Worm (Caenorhabditis elegans) whole organism, L4/young adult: ENCODE results near the gene C18E9.7.

Experiments used
- dao-5 ChIP-seq: sonication (generic microtip); optimal IDR thresholded peaks from 2 replicates; lab custom pipeline; 2016; ENCODE audit warnings: missing genotype, missing genetic modification characterization, moderate library complexity, missing compliant biosample characterization
- him-1 ChIP-seq: sonication (generic microtip); optimal IDR thresholded peaks from 2 replicates; lab custom pipeline; 2016; ENCODE audit warnings: missing genotype, missing genetic modification reagents, missing genetic modification characterization, missing compliant biosample characterization

DNA sequence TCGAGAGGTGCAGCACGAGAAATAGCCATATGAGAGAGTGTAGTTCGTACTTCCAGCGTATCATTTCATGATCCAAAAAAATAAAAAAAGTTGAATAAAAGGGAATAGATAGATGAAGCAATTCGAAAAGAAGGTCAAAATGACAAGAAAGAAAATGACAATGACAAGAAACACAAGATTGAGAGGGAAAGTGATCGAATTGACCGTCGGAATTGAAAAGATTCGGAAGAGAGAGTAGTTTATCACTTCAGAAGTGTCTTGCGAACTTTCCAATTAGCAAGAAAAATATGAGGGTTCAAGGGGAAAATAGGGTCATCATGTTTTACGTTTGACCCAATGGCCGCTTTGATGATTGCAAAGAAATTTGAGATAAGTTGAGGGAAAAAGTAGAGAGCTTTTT is 37.1 kb upstream of the C18E9.7 start, which contains the start of gene dep-1:
- TF ChIP-seq him-1 (tag; lab: Kevin White, UChicago) (no peak), dao-5 (no peak)
